Worm (Caenorhabditis elegans) whole organism, L4 larva: ENCODE results near the gene fbxb-40.
"Not testable (repeated sequence)": the region's sequence is repeated elsewhere in the genome, so short reads cannot be mapped to it uniquely, and the experiment has no call there.

Experiments
- F26F4.8 ChIP-seq: fragments of 200-800 bp; sonication (Bioruptor generic); conservative IDR thresholded peaks from 2 replicates; pipeline ENCODE4 v1.3.6; 2022; ENCODE audit warnings: missing genetic modification characterization, missing compliant biosample characterization
- F49E8.2 ChIP-seq: sonication (generic microtip); optimal IDR thresholded peaks from 2 replicates; lab custom pipeline; 2016; ENCODE audit warnings: missing compliant biosample characterization, mild to moderate bottlenecking, missing genetic modification characterization, borderline replicate concordance
- Y105C5A.15 ChIP-seq: fragments of 200-800 bp; sonication (Bioruptor generic); IDR thresholded peaks from 2 replicates; pipeline ENCODE4 v1.3.6; 2022; ENCODE audit warnings: missing genetic modification characterization, missing compliant biosample characterization
- aly-2 ChIP-seq: sonication (generic microtip); optimal IDR thresholded peaks from 2 replicates; lab custom pipeline; 2018; ENCODE audit warnings: missing biosample characterization, missing genetic modification characterization
- ceh-32 ChIP-seq: sonication (generic microtip); optimal IDR thresholded peaks from 2 replicates; lab custom pipeline; 2016; ENCODE audit warnings: mild to moderate bottlenecking, missing genetic modification characterization, missing compliant biosample characterization; ENCODE audit not compliant: poor library complexity
- daf-12 ChIP-seq: fragments of 150-350 bp; optimal IDR thresholded peaks from 2 replicates; lab custom pipeline; 2014; ENCODE audit warnings: missing biosample characterization, missing genetic modification reagents, missing genetic modification characterization
- daf-16 ChIP-seq, 3 experiments: sonication (generic microtip); optimal IDR thresholded peaks; 2 replicates each; lab custom pipeline; 2016 to 2017; ENCODE audit warnings: missing genetic modification characterization in 3 of 3, missing genetic modification reagents in 3 of 3, mild to moderate bottlenecking in 2 of 3, missing compliant biosample characterization in 2 of 3, missing biosample characterization in 1 of 3, moderate library complexity in 1 of 3
- daf-8 ChIP-seq: fragments of 200-800 bp; sonication (Bioruptor generic); IDR thresholded peaks from 2 replicates; pipeline ENCODE4 v1.3.6; 2022; ENCODE audit warnings: missing genetic modification characterization, missing compliant biosample characterization
- dmd-6 ChIP-seq: fragments of 200-800 bp; sonication (Bioruptor generic); IDR thresholded peaks from 2 replicates; pipeline ENCODE4 v1.3.6; 2022; ENCODE audit warnings: missing genetic modification reagents, missing genetic modification characterization, missing compliant biosample characterization
- dmd-8 ChIP-seq: fragments of 200-800 bp; sonication (Bioruptor generic); IDR thresholded peaks from 2 replicates; pipeline ENCODE4 v1.3.6; 2022; ENCODE audit warnings: missing genetic modification characterization, missing compliant biosample characterization
- dmd-9 ChIP-seq: fragments of 200-800 bp; sonication (Bioruptor generic); IDR thresholded peaks from 2 replicates; pipeline ENCODE4 v1.3.6; 2022; ENCODE audit warnings: missing genetic modification reagents, missing genetic modification characterization, missing compliant biosample characterization
- egl-43 ChIP-seq: fragments of 200-800 bp; sonication (Bioruptor generic); IDR thresholded peaks from 2 replicates; pipeline ENCODE4 v1.3.6; 2022; ENCODE audit warnings: missing genetic modification reagents, missing genetic modification characterization, missing compliant biosample characterization
- fkh-10 ChIP-seq: fragments of 150-350 bp; optimal IDR thresholded peaks from 2 replicates; lab custom pipeline; 2014; ENCODE audit warnings: missing biosample characterization, missing genetic modification reagents, missing genetic modification characterization
- hmg-1.1 ChIP-seq: fragments of 200-800 bp; sonication (Bioruptor generic); IDR thresholded peaks from 2 replicates; pipeline ENCODE4 v1.3.6; 2022; ENCODE audit warnings: missing genetic modification reagents, missing genetic modification characterization, missing compliant biosample characterization
- lim-7 ChIP-seq: fragments of 200-800 bp; sonication (Bioruptor generic); IDR thresholded peaks from 2 replicates; pipeline ENCODE4 v1.3.6; 2022; ENCODE audit warnings: missing genetic modification characterization, missing compliant biosample characterization
- lin-29 ChIP-seq: fragments of 200-800 bp; sonication (Bioruptor generic); IDR thresholded peaks from 2 replicates; pipeline ENCODE4 v1.3.6; 2022; ENCODE audit warnings: missing genetic modification reagents, missing genetic modification characterization, missing compliant biosample characterization
- lir-3 ChIP-seq: sonication (generic microtip); optimal IDR thresholded peaks from 2 replicates; lab custom pipeline; 2016; ENCODE audit warnings: mild to moderate bottlenecking, missing genetic modification characterization, missing compliant biosample characterization
- lsy-2 ChIP-seq, 2 experiments: fragments of 150-350 bp in 1 of 2; sonication (generic microtip) in 1 of 2; optimal IDR thresholded peaks; 2 replicates each; lab custom pipeline; 2014 to 2017; ENCODE audit warnings: missing biosample characterization in 2 of 2, missing genetic modification characterization in 2 of 2
- madf-9 ChIP-seq: fragments of 200-800 bp; sonication (Bioruptor generic); conservative IDR thresholded peaks from 2 replicates; pipeline ENCODE4 v1.3.6; 2022; ENCODE audit warnings: missing genetic modification reagents, missing genetic modification characterization, missing compliant biosample characterization
- mes-2 ChIP-seq: sonication (generic microtip); optimal IDR thresholded peaks from 2 replicates; lab custom pipeline; 2016; ENCODE audit warnings: missing genotype, mild to moderate bottlenecking, missing genetic modification characterization, missing compliant biosample characterization; ENCODE audit not compliant: poor library complexity, severe bottlenecking
- nhr-102 ChIP-seq: sonication (generic microtip); optimal IDR thresholded peaks from 2 replicates; lab custom pipeline; 2016; ENCODE audit warnings: mild to moderate bottlenecking, missing genetic modification characterization, moderate library complexity, missing compliant biosample characterization
- nhr-11 ChIP-seq: fragments of 150-350 bp; optimal IDR thresholded peaks from 2 replicates; lab custom pipeline; 2014; ENCODE audit warnings: missing biosample characterization, missing genetic modification characterization
- nhr-25 ChIP-seq: sonication (generic microtip); optimal IDR thresholded peaks from 2 replicates; lab custom pipeline; 2017; ENCODE audit warnings: missing genetic modification characterization, mild to moderate bottlenecking, missing compliant biosample characterization, antibody characterized with exemption, moderate library complexity, borderline replicate concordance; ENCODE audit not compliant: insufficient read depth
- nhr-28 ChIP-seq: fragments of 150-350 bp; optimal IDR thresholded peaks from 2 replicates; lab custom pipeline; 2014; ENCODE audit warnings: missing biosample characterization, missing genetic modification characterization
- nhr-6 ChIP-seq: fragments of 150-350 bp; optimal IDR thresholded peaks from 2 replicates; lab custom pipeline; 2014; ENCODE audit warnings: missing biosample characterization, missing genetic modification characterization
- nhr-77 ChIP-seq: fragments of 150-350 bp; optimal IDR thresholded peaks from 2 replicates; lab custom pipeline; 2014; ENCODE audit warnings: missing biosample characterization, missing genetic modification characterization
- pha-4 ChIP-seq, 2 experiments: fragments of 150-350 bp in 1 of 2; fragments of 200-800 bp in 1 of 2; sonication (Bioruptor generic) in 1 of 2; IDR thresholded peaks in 1 of 2; optimal IDR thresholded peaks in 1 of 2; 2 replicates each; pipeline versions ENCODE4 v1.3.6 to Lab custom; 2014 to 2022; ENCODE audit warnings: missing genetic modification characterization in 2 of 2, missing genetic modification reagents in 2 of 2, missing biosample characterization in 1 of 2, missing compliant biosample characterization in 1 of 2
- pqm-1 ChIP-seq: sonication (generic microtip); optimal IDR thresholded peaks from 2 replicates; lab custom pipeline; 2017; ENCODE audit warnings: missing biosample characterization, missing genetic modification characterization
- set-16 ChIP-seq: fragments of 200-800 bp; sonication (Bioruptor generic); IDR thresholded peaks from 2 replicates; pipeline ENCODE4 v1.3.6; 2022; ENCODE audit warnings: missing genetic modification reagents, missing genetic modification characterization, missing compliant biosample characterization
- snpc-4 ChIP-seq: fragments of 150-350 bp; optimal IDR thresholded peaks from 2 replicates; lab custom pipeline; 2014; ENCODE audit warnings: missing biosample characterization, missing genetic modification characterization
- tag-97 ChIP-seq: fragments of 200-800 bp; sonication (Bioruptor generic); IDR thresholded peaks from 2 replicates; pipeline ENCODE4 v1.3.6; 2022; ENCODE audit warnings: missing genetic modification characterization, missing compliant biosample characterization
- tra-1 ChIP-seq: fragments of 200-800 bp; sonication (Bioruptor generic); IDR thresholded peaks from 2 replicates; pipeline ENCODE4 v1.3.6; 2022; ENCODE audit warnings: missing genetic modification reagents, missing genetic modification characterization, missing compliant biosample characterization
- zag-1 ChIP-seq: fragments of 150-350 bp; optimal IDR thresholded peaks from 2 replicates; lab custom pipeline; 2014; ENCODE audit warnings: missing biosample characterization, missing genetic modification characterization
- zfp-3 ChIP-seq: fragments of 200-800 bp; sonication (Bioruptor generic); conservative IDR thresholded peaks from 2 replicates; pipeline ENCODE4 v1.3.6; 2022; ENCODE audit warnings: missing genetic modification reagents, missing genetic modification characterization, missing compliant biosample characterization
- zip-2 ChIP-seq: fragments of 150-350 bp; optimal IDR thresholded peaks from 2 replicates; lab custom pipeline; 2014; ENCODE audit warnings: missing biosample characterization, missing genetic modification characterization
- ztf-7 ChIP-seq: fragments of 150-350 bp; optimal IDR thresholded peaks from 2 replicates; lab custom pipeline; 2014; ENCODE audit warnings: missing biosample characterization, missing genetic modification characterization

The fbxb-40 gene

DNA sequence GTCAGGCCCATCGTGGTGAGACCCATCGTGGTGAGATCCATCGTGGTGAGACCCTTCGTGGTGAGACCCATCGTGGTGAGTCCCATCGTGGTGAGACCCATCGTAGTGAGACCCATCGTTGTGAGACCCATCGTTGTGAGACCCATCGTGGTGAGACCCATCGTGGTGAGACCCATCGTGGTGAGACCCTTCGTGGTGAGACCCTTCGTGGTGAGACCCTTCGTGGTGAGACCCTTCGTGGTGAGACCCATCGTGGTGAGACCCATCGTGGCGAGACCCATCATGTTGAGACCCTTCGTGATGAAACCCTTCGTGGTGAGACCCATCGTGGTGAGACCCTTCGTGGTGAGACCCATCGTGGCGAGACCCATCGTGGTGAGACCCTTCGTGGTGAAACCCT, 15.3 kb downstream of the fbxb-40 start:
- 0 out of 2 replicates have a peak, but pooled peaks have one; percentile 57 for TF ChIP-seq lim-7 (GFP tag; lab: Robert Waterston, UW)
- TF ChIP-seq set-16: peak; percentile 60; the same call in 1 of the 2 replicates

- TF ChIP-seq lin-29 (GFP tag; lab: Robert Waterston, UW) (no peak), pqm-1 (tag; lab: Kevin White, UChicago) (peak; percentile 52), tra-1 (0 out of 2 replicates have a peak, but pooled peaks have one; percentile 23), lir-3 (no peak), dmd-6 (GFP tag; lab: Robert Waterston, UW) (peak; percentile 68), daf-16 (GFP tag; optimal IDR thresholded peaks at IDR 0.05; lab: Kevin White, UChicago) (no peak), daf-16 (tag; optimal IDR thresholded peaks at IDR 0.05; lab: Kevin White, UChicago) (peak; percentile 68), nhr-28 (tag; lab: Kevin White, UChicago) (peak; percentile 65), nhr-77 (peak; percentile 41)
These were observed 21.1 kb downstream of the fbxb-40 start, which contains the start of gene math-34 for ce11 chrII:1028602-1029001. Gene math-34 (plus strand): TSS chrII:1028972.

- TF ChIP-seq egl-43 (GFP tag; lab: Robert Waterston, UW): no peak
- no peak for TF ChIP-seq fkh-10
- no peak for TF ChIP-seq lim-7 (GFP tag; lab: Robert Waterston, UW)
- no peak for TF ChIP-seq ztf-7
- TF ChIP-seq dmd-6 (GFP tag; lab: Robert Waterston, UW): no peak
- TF ChIP-seq dmd-8 (GFP tag; lab: Robert Waterston, UW): no peak
- no peak for TF ChIP-seq aly-2 (tag; lab: Kevin White, UChicago)
- TF ChIP-seq daf-8 (GFP tag; lab: Robert Waterston, UW): no peak
- TF ChIP-seq zfp-3 (GFP tag; lab: Robert Waterston, UW): no peak
- no peak for TF ChIP-seq ceh-32 (tag; lab: Kevin White, UChicago)
- TF ChIP-seq nhr-102: no peak
- TF ChIP-seq nhr-25: no peak
- TF ChIP-seq nhr-11 (tag; lab: Kevin White, UChicago): no peak
- TF ChIP-seq hmg-1.1: no peak
- no peak for TF ChIP-seq tag-97 (GFP tag; lab: Robert Waterston, UW)
- no peak for TF ChIP-seq daf-12 (tag; lab: Kevin White, UChicago)
- TF ChIP-seq snpc-4 (tag; lab: Kevin White, UChicago): no peak
These were observed 23.1 kb downstream of the fbxb-40 start, which contains the start of gene M01D1.12 for ce11 chrII:1026670-1027069. Gene M01D1.12 (plus strand): TSS chrII:1026970.

ce11 chrII:1024684-1025083, 25.1 kb downstream of the fbxb-40 start, which contains the start of gene btb-11:
Gene btb-11 (minus strand): TSS chrII:1024784.
- not testable (repeated sequence) for TF ChIP-seq F49E8.2 (tag; lab: Kevin White, UChicago); Y105C5A.15 (GFP tag; lab: Robert Waterston, UW); lsy-2 (tag; optimal IDR thresholded peaks at IDR 0.05; lab: Kevin White, UChicago)
- TF ChIP-seq, all 104 proteins: peak for 0; not testable (repeated sequence) for 104

DNA sequence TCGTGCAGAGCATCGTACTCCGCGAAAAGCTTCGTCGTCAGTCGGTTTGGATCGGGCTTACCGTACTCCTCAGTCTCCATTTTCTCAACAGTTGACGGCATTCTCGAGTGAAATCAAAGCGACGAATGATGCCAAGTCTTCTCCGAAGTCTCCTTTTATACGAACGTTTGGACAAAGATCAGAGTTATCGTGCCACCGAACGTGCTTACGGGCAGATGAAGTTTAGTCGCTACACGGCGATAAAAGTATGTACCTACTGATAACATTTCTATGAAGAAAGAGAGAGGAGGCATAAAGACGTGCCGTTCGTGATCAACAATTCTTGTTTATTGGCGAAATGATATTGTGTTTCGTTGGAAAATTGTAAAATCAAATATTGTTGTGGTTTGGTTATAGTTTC, 43.4 kb downstream of the fbxb-40 start, which contains the start of gene F45D11.14:
Gene F45D11.14, minus strand, starts transcription at position 101 of the 400 bp plus-strand sequence.
- TF ChIP-seq pqm-1 (tag; lab: Kevin White, UChicago); zip-2 (tag; lab: Kevin White, UChicago); F26F4.8 (GFP tag; lab: Robert Waterston, UW): not testable (repeated sequence)

DNA sequence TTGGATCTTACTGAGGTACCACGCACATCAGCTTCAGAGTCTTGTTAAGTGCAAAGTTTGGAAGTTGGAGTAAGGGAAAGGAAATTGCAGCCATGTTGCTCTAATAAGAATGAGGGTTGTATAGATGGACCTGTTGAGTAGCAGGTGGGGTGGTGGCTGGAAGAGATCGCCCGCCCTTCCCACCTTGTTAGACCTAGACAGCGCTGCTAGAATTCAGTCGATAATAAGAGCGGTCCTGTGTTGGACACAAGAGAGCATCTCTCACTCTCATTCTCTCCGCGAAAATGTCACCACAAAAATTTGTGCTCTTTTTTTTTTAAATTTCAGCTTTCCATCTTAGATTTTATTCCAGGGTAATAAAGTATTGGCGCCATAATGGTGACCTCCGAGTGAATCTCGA, 48.4 kb downstream of the fbxb-40 start, which contains the start of the genes fbxb-30 and F45D11.5:
Gene fbxb-30, minus strand, starts transcription at position 101 of the 400 bp plus-strand sequence.
Gene F45D11.5, plus strand, starts transcription at position 352 of the 400 bp plus-strand sequence.
- TF ChIP-seq pha-4 (GFP tag; IDR thresholded peaks at IDR 0.05; lab: Robert Waterston, UW) (no peak), pha-4 (tag; optimal IDR thresholded peaks at IDR 0.05; lab: Kevin White, UChicago) (no peak), mes-2 (tag; lab: Kevin White, UChicago) (no peak), zfp-3 (GFP tag; lab: Robert Waterston, UW) (no peak), zag-1 (tag; lab: Kevin White, UChicago) (no peak), nhr-6 (no peak), dmd-9 (no peak), madf-9 (no peak)
